Fruit fly (Drosophila melanogaster) whole organism, embryonic: ENCODE results near the gene Caper.

Source experiments
- Adf1 ChIP-seq: fragments of 200-800 bp; sonication (Bioruptor generic); IDR thresholded peaks from 2 replicates; pipeline ENCODE4 v1.3.6; 2022; ENCODE audit warnings: missing biosample characterization, missing genetic modification characterization
- CG10147 ChIP-seq: fragments of 200-800 bp; sonication (Bioruptor generic); optimal IDR thresholded peaks from 2 replicates; lab custom pipeline; 2019; ENCODE audit warnings: missing biosample characterization, mild to moderate bottlenecking, missing genetic modification characterization, moderate library complexity
- CG12391 ChIP-seq: fragments of 200-800 bp; sonication (Bioruptor generic); optimal IDR thresholded peaks from 3 replicates; lab custom pipeline; 2018; ENCODE audit warnings: missing biosample characterization, mild to moderate bottlenecking, missing genetic modification characterization, moderate library complexity
- CG1603 ChIP-seq: fragments of 200-800 bp; sonication (Bioruptor generic); optimal IDR thresholded peaks from 2 replicates; lab custom pipeline; 2019; ENCODE audit warnings: missing biosample characterization, mild to moderate bottlenecking, missing genetic modification characterization, moderate library complexity
- CG17802 ChIP-seq: fragments of 200-800 bp; sonication (Bioruptor generic); optimal IDR thresholded peaks from 2 replicates; lab custom pipeline; 2018; ENCODE audit warnings: missing biosample characterization, mild to moderate bottlenecking, missing genetic modification characterization, moderate library complexity
- CG1792 ChIP-seq: fragments of 200-800 bp; sonication (Bioruptor generic); optimal IDR thresholded peaks from 2 replicates; lab custom pipeline; 2016; ENCODE audit warnings: missing biosample characterization, missing genetic modification characterization
- CG1832 ChIP-seq: fragments of 200-800 bp; sonication (Bioruptor generic); optimal IDR thresholded peaks from 2 replicates; lab custom pipeline; 2017; ENCODE audit warnings: missing biosample characterization, mild to moderate bottlenecking, missing genetic modification characterization, inconsistent platforms
- CG18476 ChIP-seq: fragments of 200-800 bp; sonication (Bioruptor generic); optimal IDR thresholded peaks from 2 replicates; lab custom pipeline; 2016; ENCODE audit warnings: missing biosample characterization, mild to moderate bottlenecking, missing genetic modification characterization
- CG2875 ChIP-seq: fragments of 200-800 bp; sonication (Bioruptor generic); optimal IDR thresholded peaks from 2 replicates; lab custom pipeline; 2017; ENCODE audit warnings: missing biosample characterization, mild to moderate bottlenecking, missing genetic modification characterization, missing genetic modification reagents
- CG6765 ChIP-seq: fragments of 200-800 bp; sonication (Bioruptor generic); optimal IDR thresholded peaks from 3 replicates; lab custom pipeline; 2017; ENCODE audit warnings: missing biosample characterization, mild to moderate bottlenecking, missing genetic modification characterization
- CG7928 ChIP-seq: fragments of 200-800 bp; sonication (Bioruptor generic); optimal IDR thresholded peaks from 2 replicates; lab custom pipeline; 2017; ENCODE audit warnings: missing biosample characterization, mild to moderate bottlenecking, missing genetic modification characterization
- CG8290 ChIP-seq, 3 experiments: fragments of 200-800 bp; sonication (Bioruptor generic); optimal IDR thresholded peaks; 2 replicates each; lab custom pipeline; 2016 to 2019; ENCODE audit warnings: missing biosample characterization in 3 of 3, missing genetic modification characterization in 3 of 3, mild to moderate bottlenecking in 2 of 3, moderate library complexity in 1 of 3
- CHES-1-like ChIP-seq: fragments of 200-800 bp; sonication (Bioruptor generic); optimal IDR thresholded peaks from 2 replicates; lab custom pipeline; 2016; ENCODE audit warnings: missing biosample characterization, missing genetic modification characterization
- CkIIα-i1 ChIP-seq: fragments of 200-800 bp; sonication (Bioruptor generic); IDR thresholded peaks from 2 replicates; pipeline ENCODE4 v1.3.6; 2022; ENCODE audit warnings: missing biosample characterization, missing genetic modification characterization
- Deaf1 ChIP-seq: fragments of 200-800 bp; optimal IDR thresholded peaks from 3 replicates; lab custom pipeline; 2019; ENCODE audit warnings: missing biosample characterization, mild to moderate bottlenecking, missing genetic modification characterization, moderate library complexity
- Eip74EF ChIP-seq, 2 experiments: fragments of 200-800 bp in 1 of 2; fragments of >200 bp in 1 of 2; sonication (Bioruptor generic) in 1 of 2; optimal IDR thresholded peaks; 2 replicates each; lab custom pipeline; 2017 to 2019; ENCODE audit warnings: missing biosample characterization in 2 of 2, missing genetic modification characterization in 2 of 2, mild to moderate bottlenecking in 1 of 2, moderate library complexity in 1 of 2
- H15 ChIP-seq: fragments of 200-800 bp; sonication (Bioruptor generic); IDR thresholded peaks from 3 replicates; pipeline ENCODE4 v1.3.6; 2022; ENCODE audit warnings: missing biosample characterization, missing genetic modification characterization
- HLH3B ChIP-seq: fragments of 200-800 bp; sonication (Bioruptor generic); IDR thresholded peaks from 2 replicates; pipeline ENCODE4 v1.3.6; 2022; ENCODE audit warnings: missing biosample characterization, missing genetic modification characterization
- HmgD ChIP-seq: fragments of 200-800 bp; sonication (Bioruptor generic); optimal IDR thresholded peaks from 3 replicates; lab custom pipeline; 2016; ENCODE audit warnings: missing biosample characterization, missing genetic modification characterization
- Hr51 ChIP-seq, 2 experiments: fragments of 200-800 bp; sonication (Bioruptor generic); optimal IDR thresholded peaks; 2 replicates in 1 of 2; 3 replicates in 1 of 2; lab custom pipeline; 2016 to 2018; ENCODE audit warnings: missing biosample characterization in 2 of 2, missing genetic modification characterization in 2 of 2, mild to moderate bottlenecking in 1 of 2, moderate library complexity in 1 of 2
- Jarid2 ChIP-seq: fragments of 200-800 bp; sonication (Bioruptor generic); optimal IDR thresholded peaks from 3 replicates; lab custom pipeline; 2017; ENCODE audit warnings: mild to moderate bottlenecking, missing biosample characterization, missing genetic modification reagents, missing genetic modification characterization
- Meics ChIP-seq: fragments of 200-800 bp; sonication (Bioruptor generic); optimal IDR thresholded peaks from 2 replicates; lab custom pipeline; 2017; ENCODE audit warnings: missing biosample characterization, mild to moderate bottlenecking, missing genetic modification characterization
- Opbp ChIP-seq: fragments of 200-800 bp; sonication (Bioruptor generic); IDR thresholded peaks from 3 replicates; pipeline ENCODE4 v1.3.6; 2022; ENCODE audit warnings: missing biosample characterization, missing genetic modification characterization; ENCODE audit not compliant: partially characterized antibody
- Six4 ChIP-seq: fragments of 200-800 bp; sonication (Bioruptor generic); optimal IDR thresholded peaks from 2 replicates; lab custom pipeline; 2016; ENCODE audit warnings: missing biosample characterization, missing genetic modification characterization
- Sox102F ChIP-seq: fragments of 200-800 bp; sonication (Bioruptor generic); optimal IDR thresholded peaks from 2 replicates; lab custom pipeline; 2018; ENCODE audit warnings: missing biosample characterization, mild to moderate bottlenecking, missing genetic modification characterization, moderate library complexity
- Xbp1 ChIP-seq: fragments of 200-800 bp; sonication (Bioruptor generic); optimal IDR thresholded peaks from 3 replicates; lab custom pipeline; 2016; ENCODE audit warnings: missing biosample characterization, mild to moderate bottlenecking, missing genetic modification characterization
- ac ChIP-seq: fragments of 200-800 bp; sonication (Bioruptor generic); optimal IDR thresholded peaks from 3 replicates; lab custom pipeline; 2017; ENCODE audit warnings: missing biosample characterization, mild to moderate bottlenecking, missing genetic modification characterization
- ara ChIP-seq: fragments of 200-800 bp; sonication (Bioruptor generic); IDR thresholded peaks from 2 replicates; pipeline ENCODE4 v1.3.6; 2022; ENCODE audit warnings: missing biosample characterization, missing genetic modification characterization
- bowl ChIP-seq: fragments of 200-800 bp; sonication (Bioruptor generic); IDR thresholded peaks from 2 replicates; pipeline ENCODE4 v1.3.6; 2022; ENCODE audit warnings: missing biosample characterization, missing genetic modification characterization
- chif ChIP-seq, 2 experiments: fragments of 200-800 bp; sonication (Bioruptor generic); optimal IDR thresholded peaks; 3 replicates each; lab custom pipeline; 2016; ENCODE audit warnings: missing biosample characterization in 2 of 2, missing genetic modification characterization in 2 of 2
- chinmo ChIP-seq: fragments of 200-800 bp; sonication (Bioruptor generic); IDR thresholded peaks from 4 replicates; pipeline ENCODE4 v1.3.6; 2022; ENCODE audit warnings: missing biosample characterization, missing genetic modification characterization; ENCODE audit not compliant: partially characterized antibody
- chm ChIP-seq: fragments of 200-800 bp; sonication (Bioruptor generic); IDR thresholded peaks from 2 replicates; pipeline ENCODE4 v1.3.6; 2022; ENCODE audit warnings: missing biosample characterization, missing genetic modification characterization
- crp ChIP-seq, 2 experiments: fragments of 200-800 bp; sonication (Bioruptor generic); optimal IDR thresholded peaks; 2 replicates in 1 of 2; 3 replicates in 1 of 2; lab custom pipeline; 2017; ENCODE audit warnings: missing biosample characterization in 2 of 2, missing genetic modification characterization in 2 of 2, mild to moderate bottlenecking in 1 of 2, moderate library complexity in 1 of 2
- danr ChIP-seq: fragments of 200-800 bp; sonication (Bioruptor generic); IDR thresholded peaks from 2 replicates; pipeline ENCODE4 v1.3.6; 2022; ENCODE audit warnings: missing biosample characterization, missing genetic modification characterization
- fd3F ChIP-seq: fragments of 200-800 bp; sonication (Bioruptor generic); optimal IDR thresholded peaks from 2 replicates; lab custom pipeline; 2018; ENCODE audit warnings: missing biosample characterization, mild to moderate bottlenecking, missing genetic modification characterization, moderate library complexity
- gt ChIP-seq: fragments of 200-800 bp; sonication (Bioruptor generic); IDR thresholded peaks from 2 replicates; pipeline ENCODE4 v1.3.6; 2022; ENCODE audit warnings: missing biosample characterization, missing genetic modification characterization
- h ChIP-seq: fragments of >200 bp; optimal IDR thresholded peaks from 2 replicates; lab custom pipeline; 2017
- hbn ChIP-seq: fragments of 200-800 bp; sonication (Bioruptor generic); IDR thresholded peaks from 2 replicates; pipeline ENCODE4 v1.3.6; 2022; ENCODE audit warnings: missing biosample characterization, missing genetic modification characterization; ENCODE audit not compliant: partially characterized antibody
- ken ChIP-seq: fragments of 200-800 bp; sonication (Bioruptor generic); IDR thresholded peaks from 3 replicates; pipeline ENCODE4 v1.3.6; 2022; ENCODE audit warnings: missing biosample characterization, missing genetic modification characterization
- lab ChIP-seq: fragments of 200-800 bp; sonication (Bioruptor generic); optimal IDR thresholded peaks from 3 replicates; lab custom pipeline; 2017; ENCODE audit warnings: missing biosample characterization, missing genetic modification characterization, mild to moderate bottlenecking, moderate library complexity, missing genetic modification reagents
- nerfin-1 ChIP-seq: fragments of 200-800 bp; sonication (Bioruptor generic); optimal IDR thresholded peaks from 3 replicates; lab custom pipeline; 2019; ENCODE audit warnings: missing biosample characterization, mild to moderate bottlenecking, missing genetic modification characterization, moderate library complexity
- nmo ChIP-seq: fragments of 200-800 bp; sonication (Bioruptor generic); optimal IDR thresholded peaks from 2 replicates; lab custom pipeline; 2018; ENCODE audit warnings: missing biosample characterization, mild to moderate bottlenecking, missing genetic modification characterization, moderate library complexity
- onecut ChIP-seq: fragments of 200-800 bp; sonication (Bioruptor generic); IDR thresholded peaks from 2 replicates; pipeline ENCODE4 v1.3.6; 2022; ENCODE audit warnings: missing biosample characterization, missing genetic modification characterization
- psq ChIP-seq: fragments of 200-800 bp; sonication (Bioruptor generic); optimal IDR thresholded peaks from 2 replicates; lab custom pipeline; 2017; ENCODE audit warnings: missing biosample characterization, missing genetic modification characterization
- schlank ChIP-seq: fragments of 200-800 bp; sonication (Bioruptor generic); optimal IDR thresholded peaks from 2 replicates; lab custom pipeline; 2018; ENCODE audit warnings: missing biosample characterization, mild to moderate bottlenecking, missing genetic modification characterization
- sob ChIP-seq: fragments of 200-800 bp; sonication (Bioruptor generic); IDR thresholded peaks from 2 replicates; pipeline ENCODE4 v1.3.6; 2022; ENCODE audit warnings: missing biosample characterization, missing genetic modification characterization
- sr ChIP-seq: fragments of 200-800 bp; sonication (Bioruptor generic); IDR thresholded peaks from 3 replicates; pipeline ENCODE4 v1.3.6; 2022; ENCODE audit warnings: missing biosample characterization, missing genetic modification characterization
- tap ChIP-seq: fragments of 200-800 bp; optimal IDR thresholded peaks from 3 replicates; lab custom pipeline; 2019; ENCODE audit warnings: missing biosample characterization, mild to moderate bottlenecking, missing genetic modification characterization, moderate library complexity

The Caper gene

DNA sequence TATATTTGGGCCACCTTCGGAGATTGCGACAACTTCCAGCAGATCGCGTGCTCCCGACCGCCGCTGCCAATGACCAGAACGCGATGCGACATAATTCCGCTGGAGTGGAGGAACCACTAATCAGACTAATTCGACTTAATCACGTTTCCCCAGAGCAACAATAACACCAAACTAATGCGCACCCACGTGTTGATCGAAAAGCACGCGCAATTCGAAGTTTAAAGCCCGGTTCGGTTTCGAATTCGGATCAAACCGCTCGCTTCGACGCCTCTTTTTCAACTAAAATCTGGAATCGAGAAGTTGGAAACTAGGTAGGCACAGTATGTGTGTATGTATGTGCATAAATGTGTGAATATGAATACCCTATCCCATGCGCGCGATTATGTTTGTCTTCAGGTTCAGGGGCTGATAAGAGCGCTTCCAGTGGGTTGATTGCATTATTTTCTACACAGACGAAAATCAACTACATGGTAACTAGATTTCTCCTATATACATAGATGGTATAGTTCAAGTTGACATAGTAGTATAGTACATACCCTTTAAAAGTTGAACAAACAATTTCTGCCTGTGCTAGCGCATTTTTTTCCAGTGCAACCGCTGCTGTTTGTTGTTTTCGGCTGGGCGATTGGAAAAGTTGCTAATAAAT, 8.8 kb upstream of the Caper start, which contains the start of gene Gart (continued):
- no peak for TF ChIP-seq tap (tag; lab: Kevin White, UChicago)
- no peak for TF ChIP-seq hbn (GFP tag; lab: Robert Waterston, UW)
- peak; percentile 64 for TF ChIP-seq CG18476
- peak; percentile 70; the same call in 1 of the 2 replicates for TF ChIP-seq HLH3B (GFP tag; lab: Robert Waterston, UW)
- peak; percentile 71 for TF ChIP-seq CG12391 (tag; lab: Kevin White, UChicago)
- TF ChIP-seq CG8290 (GFP tag; optimal IDR thresholded peaks at IDR 0.05; lab: Kevin White, UChicago), result no peak
- no peak for TF ChIP-seq CG8290 (tag; optimal IDR thresholded peaks at IDR 0.05; lab: Kevin White, UChicago)
- peak in 1 of 2 experiments; percentile 44 for TF ChIP-seq crp (GFP tag; optimal IDR thresholded peaks at IDR 0.05; lab: Kevin White, UChicago)
- no peak for TF ChIP-seq Opbp (GFP tag; lab: Robert Waterston, UW)
- no peak for TF ChIP-seq sr (GFP tag; lab: Robert Waterston, UW)
- peak; percentile 74; the same call in 2 of the 3 replicates for TF ChIP-seq ken
- peak in 1 of 2 experiments; percentile 43 for TF ChIP-seq Hr51 (GFP tag; optimal IDR thresholded peaks at IDR 0.05; lab: Kevin White, UChicago)
- no peak; the same call in 1 of the 2 replicates for TF ChIP-seq Adf1 (GFP tag; lab: Robert Waterston, UW)
- no peak for TF ChIP-seq h (lab: Kevin White, UChicago)
- peak; percentile 75; the same call in 2 of the 4 replicates for TF ChIP-seq chinmo (GFP tag; lab: Robert Waterston, UW)
- TF ChIP-seq nmo (GFP tag; lab: Kevin White, UChicago), result peak; percentile 50
- TF ChIP-seq gt, result no peak
- peak; percentile 6 for TF ChIP-seq Six4 (GFP tag; lab: Kevin White, UChicago)
- no peak for TF ChIP-seq CG17802 (tag; lab: Kevin White, UChicago)
- TF ChIP-seq CG6765 (GFP tag; lab: Kevin White, UChicago), result peak; percentile 19
- TF ChIP-seq sob (GFP tag; lab: Robert Waterston, UW), result peak; percentile 51
- peak; percentile 42 for TF ChIP-seq chm (GFP tag; lab: Robert Waterston, UW)
- TF ChIP-seq chif (GFP tag; optimal IDR thresholded peaks at IDR 0.05; lab: Kevin White, UChicago), result peak; percentile 53 to 56
- peak; percentile 42 for TF ChIP-seq Deaf1 (tag; lab: Kevin White, UChicago)
- peak; percentile 80 for TF ChIP-seq CG1603 (tag; lab: Kevin White, UChicago)
- TF ChIP-seq HmgD (GFP tag; lab: Kevin White, UChicago), result no peak
- TF ChIP-seq CG1792 (GFP tag; lab: Kevin White, UChicago), result peak; percentile 75
- TF ChIP-seq Xbp1 (GFP tag; lab: Kevin White, UChicago), result peak; percentile 69
- peak; percentile 20 for TF ChIP-seq Meics (GFP tag; lab: Kevin White, UChicago)
- peak; percentile 8 for TF ChIP-seq CG10147 (GFP tag; lab: Kevin White, UChicago)
- no peak for TF ChIP-seq bowl (GFP tag; lab: Robert Waterston, UW)
- peak; percentile 28 for TF ChIP-seq lab (GFP tag; lab: Kevin White, UChicago)
- no peak for TF ChIP-seq CkIIα-i1
- no peak for TF ChIP-seq psq (GFP tag; lab: Kevin White, UChicago)
- no peak; the same call in 1 of the 2 replicates for TF ChIP-seq onecut (GFP tag; lab: Robert Waterston, UW)
- TF ChIP-seq H15 (GFP tag; lab: Robert Waterston, UW), result no peak
- TF ChIP-seq nerfin-1 (tag; lab: Kevin White, UChicago), result no peak
- TF ChIP-seq schlank (tag; lab: Kevin White, UChicago), result peak; percentile 50
- peak; percentile 52 for TF ChIP-seq fd3F (GFP tag; lab: Kevin White, UChicago)
- TF ChIP-seq CHES-1-like (GFP tag; lab: Kevin White, UChicago), result peak; percentile 79
- TF ChIP-seq danr, result 0 out of 2 replicates have a peak, but pooled peaks have one; percentile 16
- no peak for TF ChIP-seq CG1832 (GFP tag; lab: Kevin White, UChicago)
- peak; percentile 67 for TF ChIP-seq CG2875 (GFP tag; lab: Kevin White, UChicago)
- TF ChIP-seq ac, result no peak
- TF ChIP-seq CG7928, result peak; percentile 13
- TF ChIP-seq ara (GFP tag; lab: Robert Waterston, UW), result no peak; the same call in 1 of the 2 replicates
- TF ChIP-seq Sox102F (GFP tag; lab: Kevin White, UChicago), result no peak
- no peak for TF ChIP-seq Jarid2 (GFP tag; lab: Kevin White, UChicago)
- TF ChIP-seq Eip74EF (GFP tag; optimal IDR thresholded peaks at IDR 0.05; lab: Kevin White, UChicago), result peak in 1 of 2 experiments; percentile 55
